Worm (Caenorhabditis elegans): ENCODE data around the gene neg-1.

DNA sequence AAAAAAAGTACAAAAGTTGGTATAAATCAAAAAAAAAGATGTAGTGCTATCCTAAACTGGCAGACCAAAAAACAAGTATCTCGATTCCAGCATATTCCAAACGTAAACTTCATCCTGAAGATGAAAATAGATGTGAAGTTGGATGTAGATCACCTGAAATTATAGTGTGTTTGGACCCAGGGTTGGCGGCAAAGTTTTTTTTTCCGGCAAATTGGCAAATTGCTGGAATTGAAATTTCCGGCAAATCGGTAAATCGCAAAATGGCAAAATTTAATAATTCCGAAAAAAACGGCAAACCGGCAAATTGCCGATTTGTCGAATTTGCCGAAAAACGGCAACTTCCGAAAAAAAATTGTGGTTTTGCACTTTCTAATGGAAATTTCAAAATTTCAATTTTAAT lies 9.8 kb upstream of the neg-1 start, which contains the start of gene F13A2.2:
- TF ChIP-seq ztf-11 (tag; optimal IDR thresholded peaks at IDR 0.05) (no peak), nhr-28 (tag; optimal IDR thresholded peaks at IDR 0.05) (no peak), daf-16 (GFP tag; optimal IDR thresholded peaks at IDR 0.05) (no peak), daf-16 (tag; optimal IDR thresholded peaks at IDR 0.05) (no peak), gei-8 (GFP tag; optimal IDR thresholded peaks at IDR 0.05) (no peak), dmd-9 (GFP tag; IDR thresholded peaks at IDR 0.05) (no peak)

All from whole organism, L4 larva.